Worm (Caenorhabditis elegans): Measurements from ENCODE around the gene mai-2.
"Not testable (repeated sequence)": the region's sequence is repeated elsewhere in the genome, so short reads cannot be mapped to it uniquely, and the experiment has no call there.

The mai-2 gene

ce11 chrIV:3389999-3390398 is 4.3 kb downstream of the mai-2 start, which contains the start of gene B0546.5:
B0546.5 (minus strand) TSS chrIV:3390099.
- not testable (repeated sequence) for TF ChIP-seq nhr-76 (tag; optimal IDR thresholded peaks at IDR 0.05); tag-97 (GFP tag; IDR thresholded peaks at IDR 0.05); F37D6.2 (tag; optimal IDR thresholded peaks at IDR 0.05)

ce11 chrIV:3394066-3394465 is 8.4 kb downstream of the mai-2 start, which contains the start of gene C04C3.4:
C04C3.4 (plus strand) TSS chrIV:3394366.
- not testable (repeated sequence) for TF ChIP-seq T26A8.4 (GFP tag; IDR thresholded peaks at IDR 0.05); rbr-2 (tag; optimal IDR thresholded peaks at IDR 0.05); hmg-1.1 (GFP tag; IDR thresholded peaks at IDR 0.05)

ce11 chrIV:3395581-3395980 is 9.9 kb downstream of the mai-2 start, which contains the start of gene C04C3.14:
C04C3.14 (plus strand) TSS chrIV:3395881.
- no peak for TF ChIP-seq egl-43 (GFP tag; IDR thresholded peaks at IDR 0.05)
- no peak for TF ChIP-seq nhr-237 (tag; optimal IDR thresholded peaks at IDR 0.05)
- TF ChIP-seq Y75B8A.6 (GFP tag; IDR thresholded peaks at IDR 0.05) = no peak
- TF ChIP-seq set-16 (GFP tag; IDR thresholded peaks at IDR 0.05) = no peak
- no peak for TF ChIP-seq ceh-28 (tag; optimal IDR thresholded peaks at IDR 0.05)
- no peak for TF ChIP-seq gei-8 (GFP tag; optimal IDR thresholded peaks at IDR 0.05)
- TF ChIP-seq attf-4 (tag; optimal IDR thresholded peaks at IDR 0.05) = no peak
- no peak for TF ChIP-seq T20F7.1 (GFP tag; optimal IDR thresholded peaks at IDR 0.05)
- no peak for TF ChIP-seq unc-130 (GFP tag; optimal IDR thresholded peaks at IDR 0.05)
- no peak for TF ChIP-seq mep-1 (tag; optimal IDR thresholded peaks at IDR 0.05)
- no peak for TF ChIP-seq saeg-2 (GFP tag; IDR thresholded peaks at IDR 0.05)
- TF ChIP-seq rbr-2 (tag; optimal IDR thresholded peaks at IDR 0.05) = no peak
- TF ChIP-seq mes-2 (tag; optimal IDR thresholded peaks at IDR 0.05; ENCODE audit: poor library complexity, severe bottlenecking) = no peak
- TF ChIP-seq F37D6.2 (tag; optimal IDR thresholded peaks at IDR 0.05) = no peak
- TF ChIP-seq daf-16 (GFP tag; optimal IDR thresholded peaks at IDR 0.05) = no peak
- TF ChIP-seq daf-16 (tag; optimal IDR thresholded peaks at IDR 0.05) = no peak
- TF ChIP-seq snpc-1.2 (GFP tag; IDR thresholded peaks at IDR 0.05) = no peak
- TF ChIP-seq zfp-3 (GFP tag; conservative IDR thresholded peaks at IDR 0.05) = no peak
- TF ChIP-seq lin-13 (GFP tag; optimal IDR thresholded peaks at IDR 0.05) = no peak

- TF ChIP-seq unc-62 (GFP tag; optimal IDR thresholded peaks at IDR 0.05 in 1 of 2) = peak in 1 of 2 experiments; percentile 89
- TF ChIP-seq unc-62 (tag; optimal IDR thresholded peaks at IDR 0.05) = no peak
- TF ChIP-seq set-16 (GFP tag; IDR thresholded peaks at IDR 0.05) = peak; percentile 82
- TF ChIP-seq madf-9 (GFP tag; conservative IDR thresholded peaks at IDR 0.05) = no peak
- TF ChIP-seq Y105C5A.15 (GFP tag; IDR thresholded peaks at IDR 0.05) = 0 out of 2 replicates have a peak, but pooled peaks have one; percentile 29
- no peak for TF ChIP-seq F49E8.2 (tag; optimal IDR thresholded peaks at IDR 0.05; ENCODE audit: borderline replicate concordance)
- TF ChIP-seq F37D6.2 (tag; optimal IDR thresholded peaks at IDR 0.05) = no peak
- no peak for TF ChIP-seq spr-1 (tag; optimal IDR thresholded peaks at IDR 0.05)
Measured at ce11 chrIV:3398078-3398477, 12.4 kb downstream of the mai-2 start.

ce11 chrIV:3399015-3399722 is 13.5 kb downstream of the mai-2 start, which contains the start of the genes dyf-3 and pdhb-1:
dyf-3 (minus strand) TSS chrIV:3399231.
pdhb-1 (plus strand) TSS chrIV:3399672.
- TF ChIP-seq nhr-6 (tag; optimal IDR thresholded peaks at IDR 0.05) = no peak
- peak; percentile 60 for TF ChIP-seq hmg-1.1 (GFP tag; IDR thresholded peaks at IDR 0.05)
- peak in 1 of 2 experiments; percentile 86 for TF ChIP-seq unc-62 (GFP tag; optimal IDR thresholded peaks at IDR 0.05 in 1 of 2)
- no peak for TF ChIP-seq unc-62 (tag; optimal IDR thresholded peaks at IDR 0.05)
- peak; percentile 8 for TF ChIP-seq hlh-30 (tag; optimal IDR thresholded peaks at IDR 0.05; ENCODE audit: insufficient read depth)
- TF ChIP-seq spr-1 (tag; optimal IDR thresholded peaks at IDR 0.05) = no peak
- TF ChIP-seq hlh-11 (tag; optimal IDR thresholded peaks at IDR 0.05) = peak; percentile 4
- TF ChIP-seq mes-2 (tag; optimal IDR thresholded peaks at IDR 0.05; ENCODE audit: poor library complexity, severe bottlenecking) = peak; percentile 73
- TF ChIP-seq lin-15B (tag; optimal IDR thresholded peaks at IDR 0.05) = no peak
- TF ChIP-seq lin-13 (GFP tag; optimal IDR thresholded peaks at IDR 0.05) = peak; percentile 11
- TF ChIP-seq lsy-2 (tag; optimal IDR thresholded peaks at IDR 0.05) = peak; percentile 0 to 94
- TF ChIP-seq zip-2 (tag; optimal IDR thresholded peaks at IDR 0.05) = no peak
- TF ChIP-seq hif-1 (tag; optimal IDR thresholded peaks at IDR 0.05) = peak in 1 of 2 experiments; percentile 34
- peak; percentile 36 for TF ChIP-seq dpl-1 (GFP tag; optimal IDR thresholded peaks at IDR 0.05)
- TF ChIP-seq aha-1 (tag) = peak; percentile 55
